Fruit fly (Drosophila melanogaster) whole organism, embryonic: ENCODE results near the gene CG7702.
A peak's percentile ranks its signal among the peaks of the same experiment; 100 is the strongest.

Experiments used
- Ada2b ChIP-seq: fragments of 200-800 bp; sonication (Bioruptor generic); IDR thresholded peaks from 2 replicates; pipeline ENCODE4 v1.3.6; 2022; ENCODE audit warnings: missing biosample characterization, missing genetic modification characterization
- CG10565 ChIP-seq: fragments of 200-800 bp; sonication (Bioruptor generic); optimal IDR thresholded peaks from 3 replicates; lab custom pipeline; 2016; ENCODE audit warnings: missing biosample characterization, mild to moderate bottlenecking, missing genetic modification characterization
- CG12299 ChIP-seq: fragments of 200-800 bp; sonication (Bioruptor generic); optimal IDR thresholded peaks from 2 replicates; lab custom pipeline; 2018; ENCODE audit warnings: missing biosample characterization, mild to moderate bottlenecking, missing genetic modification characterization
- CG12769 ChIP-seq: fragments of 200-800 bp; sonication (Bioruptor generic); optimal IDR thresholded peaks from 2 replicates; lab custom pipeline; 2019; ENCODE audit warnings: missing biosample characterization, mild to moderate bottlenecking, missing genetic modification characterization, moderate library complexity
- CG16863 ChIP-seq: fragments of 200-800 bp; sonication (Bioruptor generic); optimal IDR thresholded peaks from 3 replicates; lab custom pipeline; 2016; ENCODE audit warnings: missing biosample characterization, missing genetic modification characterization
- CG17802 ChIP-seq: fragments of 200-800 bp; sonication (Bioruptor generic); optimal IDR thresholded peaks from 2 replicates; lab custom pipeline; 2018; ENCODE audit warnings: missing biosample characterization, mild to moderate bottlenecking, missing genetic modification characterization, moderate library complexity
- CG3838 ChIP-seq: fragments of 200-800 bp; sonication (Bioruptor generic); optimal IDR thresholded peaks from 3 replicates; lab custom pipeline; 2016; ENCODE audit warnings: missing biosample characterization, missing genetic modification characterization
- CG5953 ChIP-seq: fragments of 200-800 bp; sonication (Bioruptor generic); IDR thresholded peaks from 2 replicates; pipeline ENCODE4 v1.3.6; 2022; ENCODE audit warnings: missing biosample characterization, missing genetic modification characterization
- CG6175 ChIP-seq: fragments of 200-800 bp; sonication (Bioruptor generic); IDR thresholded peaks from 3 replicates; pipeline ENCODE4 v1.3.6; 2022; ENCODE audit warnings: missing biosample characterization, missing genetic modification characterization
- CG7271 ChIP-seq: fragments of 200-800 bp; sonication (Bioruptor generic); optimal IDR thresholded peaks from 2 replicates; lab custom pipeline; 2018; ENCODE audit warnings: missing biosample characterization, mild to moderate bottlenecking, missing genetic modification characterization, moderate library complexity
- CG7372 ChIP-seq: fragments of 200-800 bp; sonication (Bioruptor generic); IDR thresholded peaks from 2 replicates; pipeline ENCODE4 v1.3.6; 2022; ENCODE audit warnings: missing biosample characterization, missing genetic modification characterization
- CG8281 ChIP-seq: fragments of 200-800 bp; sonication (Bioruptor generic); optimal IDR thresholded peaks from 2 replicates; lab custom pipeline; 2018; ENCODE audit warnings: missing biosample characterization, mild to moderate bottlenecking, missing genetic modification characterization, moderate library complexity
- CG9215 ChIP-seq: fragments of 200-800 bp; sonication (Bioruptor generic); IDR thresholded peaks from 2 replicates; pipeline ENCODE4 v1.3.6; 2022; ENCODE audit warnings: missing biosample characterization, missing genetic modification characterization
- CG9797 ChIP-seq: fragments of 200-800 bp; sonication (Bioruptor generic); optimal IDR thresholded peaks from 3 replicates; lab custom pipeline; 2018; ENCODE audit warnings: missing biosample characterization, mild to moderate bottlenecking, missing genetic modification characterization
- CG9932 ChIP-seq: fragments of 200-800 bp; sonication (Bioruptor generic); IDR thresholded peaks from 2 replicates; pipeline ENCODE4 v1.3.6; 2022; ENCODE audit warnings: missing biosample characterization, missing genetic modification characterization
- Deaf1 ChIP-seq: fragments of 200-800 bp; optimal IDR thresholded peaks from 3 replicates; lab custom pipeline; 2019; ENCODE audit warnings: missing biosample characterization, mild to moderate bottlenecking, missing genetic modification characterization, moderate library complexity
- Doc2 ChIP-seq: fragments of 200-800 bp; sonication (Bioruptor generic); IDR thresholded peaks from 2 replicates; pipeline ENCODE4 v1.3.6; 2022; ENCODE audit warnings: missing biosample characterization, missing genetic modification characterization
- E2f2 ChIP-seq: fragments of 200-800 bp; sonication (Bioruptor generic); IDR thresholded peaks from 2 replicates; pipeline ENCODE4 v1.3.6; 2022; ENCODE audit warnings: missing biosample characterization, missing genetic modification characterization
- Fer2 ChIP-seq: fragments of 200-800 bp; sonication (Bioruptor generic); optimal IDR thresholded peaks from 2 replicates; lab custom pipeline; 2018; ENCODE audit warnings: missing biosample characterization, mild to moderate bottlenecking, missing genetic modification characterization, moderate library complexity
- HmgD ChIP-seq: fragments of 200-800 bp; sonication (Bioruptor generic); optimal IDR thresholded peaks from 3 replicates; lab custom pipeline; 2016; ENCODE audit warnings: missing biosample characterization, missing genetic modification characterization
- Opbp ChIP-seq: fragments of 200-800 bp; sonication (Bioruptor generic); IDR thresholded peaks from 3 replicates; pipeline ENCODE4 v1.3.6; 2022; ENCODE audit warnings: missing biosample characterization, missing genetic modification characterization; ENCODE audit not compliant: partially characterized antibody
- Taf1 ChIP-seq: fragments of 200-800 bp; sonication (Bioruptor generic); IDR thresholded peaks from 2 replicates; pipeline ENCODE4 v1.3.6; 2022; ENCODE audit warnings: missing biosample characterization, missing genetic modification characterization
- YL-1 ChIP-seq: fragments of 200-800 bp; sonication (Bioruptor generic); optimal IDR thresholded peaks from 3 replicates; lab custom pipeline; 2017; ENCODE audit warnings: missing biosample characterization, mild to moderate bottlenecking, missing genetic modification characterization
- ara ChIP-seq: fragments of 200-800 bp; sonication (Bioruptor generic); IDR thresholded peaks from 2 replicates; pipeline ENCODE4 v1.3.6; 2022; ENCODE audit warnings: missing biosample characterization, missing genetic modification characterization
- cas ChIP-seq: fragments of 200-800 bp; sonication (Bioruptor generic); IDR thresholded peaks from 2 replicates; pipeline ENCODE4 v1.3.6; 2022; ENCODE audit warnings: missing biosample characterization, missing genetic modification characterization
- chm ChIP-seq: fragments of 200-800 bp; sonication (Bioruptor generic); IDR thresholded peaks from 2 replicates; pipeline ENCODE4 v1.3.6; 2022; ENCODE audit warnings: missing biosample characterization, missing genetic modification characterization
- crp ChIP-seq, 2 experiments: fragments of 200-800 bp; sonication (Bioruptor generic); optimal IDR thresholded peaks; 2 replicates in 1 of 2; 3 replicates in 1 of 2; lab custom pipeline; 2017; ENCODE audit warnings: missing biosample characterization in 2 of 2, missing genetic modification characterization in 2 of 2, mild to moderate bottlenecking in 1 of 2, moderate library complexity in 1 of 2
- cwo ChIP-seq: fragments of 200-800 bp; sonication (Bioruptor generic); optimal IDR thresholded peaks from 3 replicates; lab custom pipeline; 2017; ENCODE audit warnings: missing biosample characterization, missing genetic modification characterization, mild to moderate bottlenecking, moderate library complexity, missing genetic modification reagents
- da ChIP-seq: fragments of 200-800 bp; sonication (Bioruptor generic); optimal IDR thresholded peaks from 2 replicates; lab custom pipeline; 2016; ENCODE audit warnings: missing biosample characterization, missing genetic modification characterization
- exex ChIP-seq: fragments of 200-800 bp; sonication (Bioruptor generic); optimal IDR thresholded peaks from 4 replicates; lab custom pipeline; 2018; ENCODE audit warnings: missing biosample characterization, mild to moderate bottlenecking, missing genetic modification characterization, moderate library complexity
- eyg ChIP-seq: fragments of 200-800 bp; sonication (Bioruptor generic); optimal IDR thresholded peaks from 3 replicates; lab custom pipeline; 2016; ENCODE audit warnings: missing biosample characterization, missing genetic modification characterization
- gfzf ChIP-seq: fragments of 200-800 bp; sonication (Bioruptor generic); optimal IDR thresholded peaks from 2 replicates; lab custom pipeline; 2016; ENCODE audit warnings: missing biosample characterization, mild to moderate bottlenecking, missing genetic modification characterization, moderate library complexity
- hth ChIP-seq: fragments of >200 bp; optimal IDR thresholded peaks from 2 replicates; lab custom pipeline; 2017; ENCODE audit warnings: inconsistent platforms
- ind ChIP-seq: fragments of 200-800 bp; sonication (Bioruptor generic); optimal IDR thresholded peaks from 3 replicates; lab custom pipeline; 2016; ENCODE audit warnings: missing biosample characterization, missing genetic modification characterization
- ken ChIP-seq: fragments of 200-800 bp; sonication (Bioruptor generic); IDR thresholded peaks from 3 replicates; pipeline ENCODE4 v1.3.6; 2022; ENCODE audit warnings: missing biosample characterization, missing genetic modification characterization
- klu ChIP-seq: fragments of 200-800 bp; sonication (Bioruptor generic); IDR thresholded peaks from 2 replicates; pipeline ENCODE4 v1.3.6; 2022; ENCODE audit warnings: missing biosample characterization, missing genetic modification characterization
- lilli ChIP-seq: fragments of 200-800 bp; sonication (Bioruptor generic); optimal IDR thresholded peaks from 3 replicates; lab custom pipeline; 2016; ENCODE audit warnings: missing biosample characterization, missing genetic modification characterization
- lola ChIP-seq, 3 experiments: fragments of >200 bp in 2 of 3; fragments of 200-800 bp in 1 of 3; sonication (Bioruptor generic) in 1 of 3; optimal IDR thresholded peaks; 2 replicates each; lab custom pipeline; 2017 to 2019; ENCODE audit warnings: missing biosample characterization in 3 of 3, missing genetic modification characterization in 3 of 3, mild to moderate bottlenecking in 1 of 3, moderate library complexity in 1 of 3
- luna ChIP-seq: fragments of 200-800 bp; sonication (Bioruptor generic); optimal IDR thresholded peaks from 2 replicates; lab custom pipeline; 2016; ENCODE audit warnings: missing biosample characterization, missing genetic modification characterization
- mam ChIP-seq: fragments of 200-800 bp; sonication (Bioruptor generic); optimal IDR thresholded peaks from 3 replicates; lab custom pipeline; 2016; ENCODE audit warnings: missing biosample characterization, missing genetic modification characterization
- org-1 ChIP-seq: fragments of 200-800 bp; sonication (Bioruptor generic); optimal IDR thresholded peaks from 2 replicates; lab custom pipeline; 2017; ENCODE audit warnings: missing biosample characterization, missing genetic modification characterization
- pita ChIP-seq: fragments of 200-800 bp; sonication (Bioruptor generic); optimal IDR thresholded peaks from 2 replicates; lab custom pipeline; 2017; ENCODE audit warnings: missing biosample characterization, mild to moderate bottlenecking, missing genetic modification characterization
- ranshi ChIP-seq: fragments of 200-800 bp; sonication (Bioruptor generic); IDR thresholded peaks from 2 replicates; pipeline ENCODE4 v1.3.6; 2022; ENCODE audit warnings: missing biosample characterization, missing genetic modification characterization
- schlank ChIP-seq: fragments of 200-800 bp; sonication (Bioruptor generic); optimal IDR thresholded peaks from 2 replicates; lab custom pipeline; 2018; ENCODE audit warnings: missing biosample characterization, mild to moderate bottlenecking, missing genetic modification characterization
- seq ChIP-seq: fragments of 200-800 bp; sonication (Bioruptor generic); IDR thresholded peaks from 2 replicates; pipeline ENCODE4 v1.3.6; 2022; ENCODE audit warnings: missing biosample characterization, missing genetic modification characterization
- shn ChIP-seq: fragments of 200-800 bp; sonication (Bioruptor generic); optimal IDR thresholded peaks from 3 replicates; lab custom pipeline; 2016; ENCODE audit warnings: missing biosample characterization, missing genetic modification characterization
- sisA ChIP-seq: fragments of 200-800 bp; sonication (Bioruptor generic); IDR thresholded peaks from 2 replicates; pipeline ENCODE4 v1.3.6; 2022; ENCODE audit warnings: missing biosample characterization, missing genetic modification characterization
- sob ChIP-seq: fragments of 200-800 bp; sonication (Bioruptor generic); IDR thresholded peaks from 2 replicates; pipeline ENCODE4 v1.3.6; 2022; ENCODE audit warnings: missing biosample characterization, missing genetic modification characterization
- stc ChIP-seq: fragments of 200-800 bp; sonication (Bioruptor generic); IDR thresholded peaks from 2 replicates; pipeline ENCODE4 v1.3.6; 2022; ENCODE audit warnings: missing biosample characterization, missing genetic modification characterization
- trh ChIP-seq: fragments of 200-800 bp; sonication (Bioruptor generic); optimal IDR thresholded peaks from 2 replicates; lab custom pipeline; 2016; ENCODE audit warnings: missing biosample characterization, missing genetic modification characterization
- wdn ChIP-seq: fragments of 200-800 bp; sonication (Bioruptor generic); IDR thresholded peaks from 2 replicates; pipeline ENCODE4 v1.3.6; 2022; ENCODE audit warnings: missing biosample characterization, missing genetic modification characterization

The CG7702 gene

dm6 chr3R:18670441-18671111 lies 1.4 kb downstream of the CG7702 start (continued):
- TF ChIP-seq wdn (GFP tag; lab: Robert Waterston, UW) = 0 out of 2 replicates have a peak, but pooled peaks have one; percentile 16
- TF ChIP-seq Opbp (GFP tag; lab: Robert Waterston, UW) = no peak
- TF ChIP-seq stc (GFP tag; lab: Robert Waterston, UW) = no peak
- no peak for TF ChIP-seq Deaf1 (tag; lab: Kevin White, UChicago)
- peak; percentile 31; the same call in 1 of the 2 replicates for TF ChIP-seq ranshi (GFP tag; lab: Robert Waterston, UW)
- peak; percentile 51 for TF ChIP-seq Fer2 (tag; lab: Kevin White, UChicago)
- TF ChIP-seq HmgD (GFP tag; lab: Kevin White, UChicago) = no peak
- peak; percentile 20; the same call in 1 of the 2 replicates for TF ChIP-seq klu (GFP tag; lab: Robert Waterston, UW)
- TF ChIP-seq E2f2 (GFP tag; lab: Robert Waterston, UW) = no peak
- no peak for TF ChIP-seq luna (GFP tag; lab: Kevin White, UChicago)
- TF ChIP-seq mam (GFP tag; lab: Kevin White, UChicago) = peak; percentile 6
- peak; percentile 49 for TF ChIP-seq CG8281 (tag; lab: Kevin White, UChicago)
- TF ChIP-seq CG6175 (GFP tag; lab: Robert Waterston, UW) = no peak
- peak; percentile 47 for TF ChIP-seq CG12299 (tag; lab: Kevin White, UChicago)
- TF ChIP-seq ara (GFP tag; lab: Robert Waterston, UW) = no peak
- no peak for TF ChIP-seq YL-1 (GFP tag; lab: Kevin White, UChicago)
- no peak for TF ChIP-seq CG7271 (tag; lab: Kevin White, UChicago)
- TF ChIP-seq chm (GFP tag; lab: Robert Waterston, UW) = no peak
- peak; percentile 32 for TF ChIP-seq cwo (GFP tag; lab: Kevin White, UChicago)
- TF ChIP-seq CG5953 = no peak
- TF ChIP-seq ind (GFP tag; lab: Kevin White, UChicago) = peak; percentile 69
- no peak for TF ChIP-seq da (GFP tag; lab: Kevin White, UChicago)
- TF ChIP-seq crp (GFP tag; optimal IDR thresholded peaks at IDR 0.05; lab: Kevin White, UChicago) = no peak
- no peak; the same call in 1 of the 2 replicates for TF ChIP-seq seq (GFP tag; lab: Robert Waterston, UW)
- TF ChIP-seq sob (GFP tag; lab: Robert Waterston, UW) = peak; percentile 52; the same call in 1 of the 2 replicates
- no peak for TF ChIP-seq cas (GFP tag; lab: Robert Waterston, UW)
- TF ChIP-seq shn (GFP tag; lab: Kevin White, UChicago) = no peak
- no peak for TF ChIP-seq schlank (tag; lab: Kevin White, UChicago)
- peak in 1 of 3 experiments; percentile 67 for TF ChIP-seq lola (GFP tag; optimal IDR thresholded peaks at IDR 0.05; lab: Kevin White, UChicago)
- no peak for TF ChIP-seq CG12769 (tag; lab: Kevin White, UChicago)
- TF ChIP-seq lilli (GFP tag; lab: Kevin White, UChicago) = no peak
- TF ChIP-seq pita (GFP tag; lab: Kevin White, UChicago) = no peak
- no peak for TF ChIP-seq CG9215 (GFP tag; lab: Robert Waterston, UW)
- no peak for TF ChIP-seq Taf1 (GFP tag; lab: Robert Waterston, UW)
- no peak for TF ChIP-seq trh (GFP tag; lab: Kevin White, UChicago)
- no peak for TF ChIP-seq CG16863 (GFP tag; lab: Kevin White, UChicago)
- TF ChIP-seq sisA (GFP tag; lab: Robert Waterston, UW) = peak; percentile 50
- TF ChIP-seq CG9932 (GFP tag; lab: Robert Waterston, UW) = no peak
- TF ChIP-seq CG10565 (GFP tag; lab: Kevin White, UChicago) = no peak
- TF ChIP-seq exex (tag; lab: Kevin White, UChicago) = no peak
- no peak for TF ChIP-seq CG17802
- TF ChIP-seq CG7372 (GFP tag; lab: Robert Waterston, UW) = 0 out of 2 replicates have a peak, but pooled peaks have one; percentile 32
- no peak for TF ChIP-seq eyg (GFP tag; lab: Kevin White, UChicago)
- no peak for TF ChIP-seq CG9797 (GFP tag; lab: Kevin White, UChicago)
- TF ChIP-seq Doc2 (GFP tag; lab: Robert Waterston, UW) = no peak
- TF ChIP-seq CG3838 = no peak
- peak; percentile 30 for TF ChIP-seq org-1 (GFP tag; lab: Kevin White, UChicago)
- TF ChIP-seq gfzf (GFP tag; lab: Kevin White, UChicago) = no peak
- peak; percentile 39; the same call in 1 of the 3 replicates for TF ChIP-seq ken (GFP tag; lab: Robert Waterston, UW)
- no peak for TF ChIP-seq hth
- TF ChIP-seq Ada2b (GFP tag; lab: Robert Waterston, UW) = no peak
